Worm (Caenorhabditis elegans) whole organism, young adult: ENCODE data around the gene sulp-7.

Experiments used
- B0035.1 ChIP-seq: sonication (generic microtip); optimal IDR thresholded peaks from 2 replicates; lab custom pipeline; 2016; ENCODE audit warnings: missing genetic modification characterization, mild to moderate bottlenecking, missing compliant biosample characterization, missing genotype, missing genetic modification reagents
- B0261.1 ChIP-seq: sonication (generic microtip); optimal IDR thresholded peaks from 2 replicates; lab custom pipeline; 2016; ENCODE audit warnings: mild to moderate bottlenecking, missing genetic modification characterization, moderate library complexity, missing compliant biosample characterization
- C17E4.6 ChIP-seq: fragments of 200-800 bp; sonication (Bioruptor generic); IDR thresholded peaks from 2 replicates; pipeline ENCODE4 v1.3.6; 2022; ENCODE audit warnings: missing genetic modification reagents, missing genetic modification characterization, missing compliant biosample characterization
- F37B4.10 ChIP-seq: fragments of 200-800 bp; sonication (Bioruptor generic); IDR thresholded peaks from 2 replicates; pipeline ENCODE4 v1.3.6; 2022; ENCODE audit warnings: missing genetic modification characterization, missing compliant biosample characterization
- F39B2.1 ChIP-seq: fragments of 200-800 bp; sonication (Bioruptor generic); IDR thresholded peaks from 2 replicates; pipeline ENCODE4 v1.3.6; 2022; ENCODE audit warnings: missing genetic modification reagents, missing genetic modification characterization, missing compliant biosample characterization
- F55B11.4 ChIP-seq: sonication (generic microtip); optimal IDR thresholded peaks from 2 replicates; lab custom pipeline; 2016; ENCODE audit warnings: missing compliant biosample characterization, missing genetic modification characterization, borderline replicate concordance; ENCODE audit not compliant: insufficient read depth
- F57A8.1 ChIP-seq: fragments of 200-800 bp; sonication (Bioruptor generic); optimal IDR thresholded peaks from 2 replicates; lab custom pipeline; 2018; ENCODE audit warnings: mild to moderate bottlenecking, missing genetic modification characterization, moderate library complexity, missing compliant biosample characterization
- K11D2.4 ChIP-seq: fragments of 200-800 bp; sonication (Bioruptor generic); IDR thresholded peaks from 2 replicates; pipeline ENCODE4 v1.3.6; 2022; ENCODE audit warnings: missing genetic modification reagents, missing genetic modification characterization, missing compliant biosample characterization
- Y56A3A.18 ChIP-seq: fragments of 200-800 bp; sonication (Bioruptor generic); IDR thresholded peaks from 2 replicates; pipeline ENCODE4 v1.3.6; 2022; ENCODE audit warnings: missing genetic modification reagents, missing genetic modification characterization, missing compliant biosample characterization
- aptf-2 ChIP-seq: fragments of 200-800 bp; sonication (Bioruptor generic); conservative IDR thresholded peaks from 2 replicates; pipeline ENCODE4 v1.3.6; 2022; ENCODE audit warnings: missing genetic modification reagents, missing genetic modification characterization, missing compliant biosample characterization
- aptf-3 ChIP-seq: fragments of 200-800 bp; sonication (Bioruptor generic); IDR thresholded peaks from 2 replicates; pipeline ENCODE4 v1.3.6; 2022; ENCODE audit warnings: missing genetic modification characterization, missing compliant biosample characterization
- attf-3 ChIP-seq: fragments of 200-800 bp; sonication (Bioruptor generic); conservative IDR thresholded peaks from 2 replicates; pipeline ENCODE4 v1.3.6; 2022; ENCODE audit warnings: missing genetic modification reagents, missing genetic modification characterization, missing compliant biosample characterization
- attf-5 ChIP-seq: fragments of 200-800 bp; sonication (Bioruptor generic); optimal IDR thresholded peaks from 2 replicates; lab custom pipeline; 2018; ENCODE audit warnings: mild to moderate bottlenecking, missing genetic modification characterization, missing compliant biosample characterization
- ccch-3 ChIP-seq: fragments of 200-800 bp; sonication (Bioruptor generic); optimal IDR thresholded peaks from 2 replicates; lab custom pipeline; 2018; ENCODE audit warnings: mild to moderate bottlenecking, missing genetic modification characterization, missing compliant biosample characterization
- ceh-27 ChIP-seq: fragments of 200-800 bp; sonication (Bioruptor generic); optimal IDR thresholded peaks from 2 replicates; lab custom pipeline; 2018; ENCODE audit warnings: mild to moderate bottlenecking, missing genetic modification characterization, moderate library complexity, missing compliant biosample characterization
- ceh-40 ChIP-seq: fragments of 200-800 bp; sonication (Bioruptor generic); IDR thresholded peaks from 2 replicates; pipeline ENCODE4 v1.3.6; 2022; ENCODE audit warnings: missing genetic modification characterization, missing compliant biosample characterization
- ceh-58 ChIP-seq: fragments of 200-800 bp; sonication (Bioruptor generic); IDR thresholded peaks from 2 replicates; pipeline ENCODE4 v1.3.6; 2022; ENCODE audit warnings: missing genetic modification characterization, missing compliant biosample characterization
- ceh-91 ChIP-seq: fragments of 200-800 bp; sonication (Bioruptor generic); IDR thresholded peaks from 2 replicates; pipeline ENCODE4 v1.3.6; 2022; ENCODE audit warnings: missing genetic modification reagents, missing genetic modification characterization, missing compliant biosample characterization
- dpff-1 ChIP-seq: sonication (generic microtip); optimal IDR thresholded peaks from 2 replicates; lab custom pipeline; 2017; ENCODE audit warnings: mild to moderate bottlenecking, missing genetic modification characterization, missing compliant biosample characterization
- dpl-1 ChIP-seq: fragments of 150-350 bp; optimal IDR thresholded peaks from 2 replicates; lab custom pipeline; 2014; ENCODE audit warnings: missing biosample characterization, missing genetic modification reagents, missing genetic modification characterization
- efl-1 ChIP-seq: fragments of 150-350 bp; optimal IDR thresholded peaks from 2 replicates; lab custom pipeline; 2014; ENCODE audit warnings: missing biosample characterization, missing genetic modification reagents, missing genetic modification characterization
- egl-18 ChIP-seq: fragments of 200-800 bp; sonication (Bioruptor generic); IDR thresholded peaks from 2 replicates; pipeline ENCODE4 v1.3.6; 2022; ENCODE audit warnings: missing genetic modification reagents, missing genetic modification characterization, missing compliant biosample characterization
- egl-44 ChIP-seq: fragments of 200-800 bp; sonication (Bioruptor generic); IDR thresholded peaks from 2 replicates; pipeline ENCODE4 v1.3.6; 2022; ENCODE audit warnings: missing genetic modification reagents, missing genetic modification characterization, missing compliant biosample characterization
- egrh-3 ChIP-seq: fragments of 200-800 bp; sonication (Bioruptor generic); IDR thresholded peaks from 2 replicates; pipeline ENCODE4 v1.3.6; 2022; ENCODE audit warnings: missing genetic modification reagents, missing genetic modification characterization, missing compliant biosample characterization
- fkh-3 ChIP-seq: sonication (generic microtip); optimal IDR thresholded peaks from 2 replicates; lab custom pipeline; 2016; ENCODE audit warnings: mild to moderate bottlenecking, missing genetic modification characterization, missing compliant biosample characterization
- gei-17 ChIP-seq: fragments of 200-800 bp; sonication (Bioruptor generic); optimal IDR thresholded peaks from 2 replicates; lab custom pipeline; 2018; ENCODE audit warnings: mild to moderate bottlenecking, missing genetic modification characterization, missing compliant biosample characterization
- hlh-12 ChIP-seq: sonication (generic microtip); optimal IDR thresholded peaks from 2 replicates; lab custom pipeline; 2016; ENCODE audit warnings: missing genetic modification characterization, missing compliant biosample characterization
- hmg-20 ChIP-seq: fragments of 200-800 bp; sonication (Bioruptor generic); IDR thresholded peaks from 2 replicates; pipeline ENCODE4 v1.3.6; 2022; ENCODE audit warnings: missing genetic modification reagents, missing genetic modification characterization, missing compliant biosample characterization
- lag-1 ChIP-seq: fragments of 200-800 bp; sonication (Bioruptor generic); IDR thresholded peaks from 2 replicates; pipeline ENCODE4 v1.3.6; 2022; ENCODE audit warnings: missing genetic modification reagents, missing genetic modification characterization, missing compliant biosample characterization
- lin-35 ChIP-seq, 3 experiments: fragments of 150-350 bp in 2 of 3; sonication (generic microtip) in 1 of 3; optimal IDR thresholded peaks; 2 replicates each; lab custom pipeline; 2014 to 2018; ENCODE audit warnings: missing biosample characterization in 3 of 3, missing genetic modification characterization in 3 of 3, missing genetic modification reagents in 3 of 3
- lin-54 ChIP-seq: fragments of 200-800 bp; sonication (Bioruptor generic); optimal IDR thresholded peaks from 2 replicates; lab custom pipeline; 2018; ENCODE audit warnings: mild to moderate bottlenecking, missing genetic modification characterization, missing compliant biosample characterization
- lsl-1 ChIP-seq: fragments of 200-800 bp; sonication (Bioruptor generic); optimal IDR thresholded peaks from 2 replicates; lab custom pipeline; 2018; ENCODE audit warnings: mild to moderate bottlenecking, missing genetic modification characterization, moderate library complexity, missing compliant biosample characterization
- lsy-27 ChIP-seq: sonication (generic microtip); optimal IDR thresholded peaks from 2 replicates; lab custom pipeline; 2017; ENCODE audit warnings: missing genetic modification characterization, mild to moderate bottlenecking, missing compliant biosample characterization, antibody characterized with exemption, missing genotype, borderline replicate concordance; ENCODE audit not compliant: insufficient read depth
- madf-10 ChIP-seq: sonication (generic microtip); optimal IDR thresholded peaks from 2 replicates; lab custom pipeline; 2016; ENCODE audit warnings: mild to moderate bottlenecking, missing genetic modification characterization, missing compliant biosample characterization
- mes-4 ChIP-seq: sonication (generic microtip); optimal IDR thresholded peaks from 2 replicates; lab custom pipeline; 2016; ENCODE audit warnings: missing genotype, missing genetic modification characterization, missing compliant biosample characterization
- mxl-1 ChIP-seq: sonication (generic microtip); optimal IDR thresholded peaks from 2 replicates; lab custom pipeline; 2016; ENCODE audit warnings: missing genetic modification characterization, missing compliant biosample characterization
- nfya-1 ChIP-seq: sonication (generic microtip); optimal IDR thresholded peaks from 2 replicates; lab custom pipeline; 2017; ENCODE audit warnings: antibody characterized with exemption, missing compliant biosample characterization, missing genetic modification characterization, borderline replicate concordance; ENCODE audit not compliant: insufficient read depth
- nhr-27 ChIP-seq: fragments of 200-800 bp; sonication (Bioruptor generic); optimal IDR thresholded peaks from 2 replicates; lab custom pipeline; 2018; ENCODE audit warnings: mild to moderate bottlenecking, missing genetic modification characterization, moderate library complexity, missing compliant biosample characterization
- nhr-90 ChIP-seq: sonication (generic microtip); optimal IDR thresholded peaks from 2 replicates; lab custom pipeline; 2016; ENCODE audit warnings: missing genotype, mild to moderate bottlenecking, missing genetic modification characterization, missing compliant biosample characterization
- pbrm-1 ChIP-seq: fragments of 200-800 bp; sonication (Bioruptor generic); IDR thresholded peaks from 2 replicates; pipeline ENCODE4 v1.3.6; 2022; ENCODE audit warnings: missing genetic modification reagents, missing genetic modification characterization, missing compliant biosample characterization
- rec-8 ChIP-seq, 2 experiments: sonication (generic microtip); optimal IDR thresholded peaks; 2 replicates each; lab custom pipeline; 2016; ENCODE audit warnings: mild to moderate bottlenecking in 2 of 2, missing genetic modification characterization in 2 of 2, missing genetic modification reagents in 2 of 2, missing genotype in 2 of 2, missing biosample characterization in 1 of 2, missing compliant biosample characterization in 1 of 2, moderate library complexity in 1 of 2
- snpc-4 ChIP-seq, 5 experiments: fragments of 150-350 bp in 1 of 5; sonication (generic microtip) in 4 of 5; optimal IDR thresholded peaks; 2 replicates each; lab custom pipeline; 2014 to 2018; ENCODE audit warnings: missing genetic modification characterization in 5 of 5, missing biosample characterization in 3 of 5, antibody characterized with exemption in 2 of 5, mild to moderate bottlenecking in 2 of 5, missing compliant biosample characterization in 2 of 5, missing genotype in 2 of 5, moderate library complexity in 2 of 5, missing genetic modification reagents in 1 of 5
- somi-1 ChIP-seq: fragments of 200-800 bp; sonication (Bioruptor generic); optimal IDR thresholded peaks from 2 replicates; lab custom pipeline; 2018; ENCODE audit warnings: mild to moderate bottlenecking, missing genetic modification characterization, missing compliant biosample characterization
- sptf-2 ChIP-seq: fragments of 200-800 bp; sonication (Bioruptor generic); optimal IDR thresholded peaks from 2 replicates; lab custom pipeline; 2018; ENCODE audit warnings: mild to moderate bottlenecking, missing genetic modification characterization, missing compliant biosample characterization
- unc-62 ChIP-seq: fragments of 150-350 bp; optimal IDR thresholded peaks from 2 replicates; lab custom pipeline; 2014; ENCODE audit warnings: missing biosample characterization, missing genetic modification reagents, missing genetic modification characterization
- zim-3 ChIP-seq: sonication (generic microtip); optimal IDR thresholded peaks from 2 replicates; lab custom pipeline; 2017; ENCODE audit warnings: mild to moderate bottlenecking, missing genetic modification characterization, moderate library complexity, missing compliant biosample characterization

The sulp-7 gene

DNA sequence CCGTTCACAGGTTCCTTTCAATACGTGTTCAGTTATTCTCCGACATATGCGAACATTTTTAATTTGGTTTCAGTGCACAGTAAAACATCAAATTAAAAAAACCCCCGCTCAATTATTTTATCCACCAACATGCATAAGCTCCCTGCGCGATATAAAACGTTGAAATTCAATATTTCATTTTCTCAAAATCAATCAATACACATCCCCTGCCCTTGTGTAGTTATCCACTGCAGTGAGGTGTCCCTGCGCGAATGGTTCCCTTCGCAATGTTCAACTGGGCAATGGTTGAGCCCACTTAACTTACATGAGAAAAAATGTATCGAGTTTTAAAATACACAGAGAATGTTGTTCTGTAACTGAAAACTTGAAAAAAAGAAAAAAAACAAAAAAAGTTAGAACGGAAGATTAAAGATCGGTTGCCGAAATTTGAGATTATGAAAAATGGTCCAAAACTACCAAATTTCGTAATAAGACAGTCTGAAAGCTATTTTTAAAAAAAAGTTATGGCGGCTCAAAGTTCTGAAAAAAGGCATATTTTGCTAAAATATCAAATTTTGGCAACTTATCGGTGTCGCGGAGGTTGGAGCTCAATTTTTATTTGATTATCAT lies 13.6 kb downstream of the sulp-7 start (continued):
- TF ChIP-seq unc-62 (GFP tag; lab: Kevin White, UChicago), result peak; percentile 78
- TF ChIP-seq ccch-3 (GFP tag; lab: Kevin White, UChicago), result peak; percentile 96
- peak; percentile 98 for TF ChIP-seq egl-18 (GFP tag; lab: Robert Waterston, UW)
- TF ChIP-seq lsl-1 (GFP tag; lab: Kevin White, UChicago), result no peak
- peak; percentile 91 for TF ChIP-seq ceh-40 (GFP tag; lab: Robert Waterston, UW)
- peak; percentile 61 for TF ChIP-seq attf-3 (GFP tag; lab: Robert Waterston, UW)
- TF ChIP-seq gei-17 (GFP tag; lab: Kevin White, UChicago), result peak; percentile 99
- TF ChIP-seq lin-35 (GFP tag; optimal IDR thresholded peaks at IDR 0.05; lab: Kevin White, UChicago), result peak in 2 of 3 experiments; percentile 95 to 99
- no peak for TF ChIP-seq nfya-1 (tag; lab: Kevin White, UChicago)
- TF ChIP-seq B0261.1, result peak; percentile 68
- no peak for TF ChIP-seq mes-4 (tag; lab: Kevin White, UChicago)
- TF ChIP-seq lin-54 (GFP tag; lab: Kevin White, UChicago), result peak; percentile 94
- TF ChIP-seq egrh-3 (GFP tag; lab: Robert Waterston, UW), result no peak; the same call in none of the 2 replicates
- peak; percentile 98 for TF ChIP-seq pbrm-1 (GFP tag; lab: Robert Waterston, UW)
- TF ChIP-seq aptf-3, result 0 out of 2 replicates have a peak, but pooled peaks have one; percentile 27
- peak; percentile 75 for TF ChIP-seq attf-5
- peak; percentile 70 for TF ChIP-seq hlh-12 (tag; lab: Kevin White, UChicago)
- TF ChIP-seq mxl-1 (tag; lab: Kevin White, UChicago), result peak; percentile 83
- peak; percentile 95 for TF ChIP-seq zim-3 (tag; lab: Kevin White, UChicago)
- peak; percentile 57 to 74 for TF ChIP-seq rec-8 (tag; optimal IDR thresholded peaks at IDR 0.05; lab: Kevin White, UChicago)
- peak; percentile 100 for TF ChIP-seq K11D2.4
- no peak for TF ChIP-seq F55B11.4 (tag; lab: Kevin White, UChicago)
- peak; percentile 99 for TF ChIP-seq somi-1 (GFP tag; lab: Kevin White, UChicago)
- TF ChIP-seq fkh-3 (tag; lab: Kevin White, UChicago), result peak; percentile 69
- no peak for TF ChIP-seq dpl-1 (GFP tag; lab: Kevin White, UChicago)
- TF ChIP-seq lsy-27 (tag; lab: Kevin White, UChicago), result no peak
- TF ChIP-seq ceh-58 (GFP tag; lab: Robert Waterston, UW), result peak; percentile 91
- peak; percentile 46; the same call in 1 of the 2 replicates for TF ChIP-seq F39B2.1 (GFP tag; lab: Robert Waterston, UW)
- peak; percentile 97 for TF ChIP-seq hmg-20 (GFP tag; lab: Robert Waterston, UW)
- TF ChIP-seq sptf-2, result peak; percentile 81
- TF ChIP-seq F37B4.10 (GFP tag; lab: Robert Waterston, UW), result peak; percentile 97
- peak; percentile 96 for TF ChIP-seq F57A8.1 (GFP tag; lab: Kevin White, UChicago)
- peak; percentile 96 for TF ChIP-seq egl-44 (GFP tag; lab: Robert Waterston, UW)
- TF ChIP-seq ceh-91 (GFP tag; lab: Robert Waterston, UW), result peak; percentile 28; the same call in 1 of the 2 replicates
- TF ChIP-seq madf-10 (tag; lab: Kevin White, UChicago), result peak; percentile 97
- 0 out of 2 replicates have a peak, but pooled peaks have one; percentile 48 for TF ChIP-seq aptf-2 (GFP tag; lab: Robert Waterston, UW)
- TF ChIP-seq efl-1 (GFP tag; lab: Kevin White, UChicago), result no peak
- TF ChIP-seq C17E4.6 (GFP tag; lab: Robert Waterston, UW), result peak; percentile 91
- peak; percentile 95 for TF ChIP-seq nhr-90 (tag; lab: Kevin White, UChicago)
- TF ChIP-seq snpc-4 (GFP tag; optimal IDR thresholded peaks at IDR 0.05; lab: Kevin White, UChicago), result peak; percentile 36
- TF ChIP-seq snpc-4 (tag; optimal IDR thresholded peaks at IDR 0.05; lab: Kevin White, UChicago), result peak; percentile 72 to 91 (median 86)
- TF ChIP-seq nhr-27 (tag; lab: Kevin White, UChicago), result peak; percentile 90
- TF ChIP-seq B0035.1 (tag; lab: Kevin White, UChicago), result peak; percentile 97
- peak; percentile 97 for TF ChIP-seq dpff-1
- peak; percentile 100 for TF ChIP-seq Y56A3A.18 (GFP tag; lab: Robert Waterston, UW)
- TF ChIP-seq lag-1 (GFP tag; lab: Robert Waterston, UW), result peak; percentile 98
- peak; percentile 100 for TF ChIP-seq ceh-27 (GFP tag; lab: Kevin White, UChicago)
